Fruit fly (Drosophila melanogaster) whole organism, pupa: Measurements from ENCODE around the gene CG33995.

Source experiments
- CG10348 ChIP-seq: fragments of 200-800 bp; sonication (Bioruptor generic); IDR thresholded peaks from 2 replicates; pipeline ENCODE4 v1.3.6; 2022; ENCODE audit warnings: missing biosample characterization, missing genetic modification characterization
- CG12605 ChIP-seq: fragments of 200-800 bp; sonication (Bioruptor generic); IDR thresholded peaks from 2 replicates; pipeline ENCODE4 v1.3.6; 2022; ENCODE audit warnings: missing biosample characterization, missing genetic modification characterization
- CG13204 ChIP-seq: fragments of 200-800 bp; sonication (Bioruptor generic); optimal IDR thresholded peaks from 2 replicates; lab custom pipeline; 2018; ENCODE audit warnings: missing biosample characterization, mild to moderate bottlenecking, missing genetic modification characterization, moderate library complexity
- CG14655 ChIP-seq: fragments of 200-800 bp; sonication (Bioruptor generic); optimal IDR thresholded peaks from 3 replicates; lab custom pipeline; 2017; ENCODE audit warnings: mild to moderate bottlenecking, missing biosample characterization, missing genetic modification reagents, missing genetic modification characterization
- CG15710 ChIP-seq: fragments of 200-800 bp; sonication (Bioruptor generic); optimal IDR thresholded peaks from 2 replicates; lab custom pipeline; 2018; ENCODE audit warnings: missing biosample characterization, mild to moderate bottlenecking, missing genetic modification characterization, moderate library complexity
- CG17806 ChIP-seq: fragments of 200-800 bp; sonication (Bioruptor generic); optimal IDR thresholded peaks from 2 replicates; lab custom pipeline; 2018; ENCODE audit warnings: missing biosample characterization, mild to moderate bottlenecking, missing genetic modification characterization, moderate library complexity
- CG32121 ChIP-seq: fragments of 200-800 bp; sonication (Bioruptor generic); IDR thresholded peaks from 2 replicates; pipeline ENCODE4 v1.3.6; 2022; ENCODE audit warnings: missing biosample characterization, missing genetic modification characterization
- CG34367 ChIP-seq: fragments of 200-800 bp; sonication (Bioruptor generic); optimal IDR thresholded peaks from 2 replicates; lab custom pipeline; 2018; ENCODE audit warnings: missing biosample characterization, mild to moderate bottlenecking, missing genetic modification characterization
- CG4496 ChIP-seq: fragments of 200-800 bp; sonication (Bioruptor generic); IDR thresholded peaks from 3 replicates; pipeline ENCODE4 v1.3.6; 2022; ENCODE audit warnings: missing biosample characterization, missing genetic modification characterization
- CG8159 ChIP-seq: fragments of 200-800 bp; sonication (Bioruptor generic); optimal IDR thresholded peaks from 3 replicates; lab custom pipeline; 2018; ENCODE audit warnings: missing biosample characterization, mild to moderate bottlenecking, missing genetic modification characterization, moderate library complexity
- CG8301 ChIP-seq: fragments of 200-800 bp; sonication (Bioruptor generic); optimal IDR thresholded peaks from 2 replicates; lab custom pipeline; 2018; ENCODE audit warnings: missing biosample characterization, mild to moderate bottlenecking, missing genetic modification characterization
- CG9948 ChIP-seq: fragments of 200-800 bp; sonication (Bioruptor generic); optimal IDR thresholded peaks from 2 replicates; lab custom pipeline; 2018; ENCODE audit warnings: missing biosample characterization, mild to moderate bottlenecking, missing genetic modification characterization, moderate library complexity
- D1 ChIP-seq: fragments of 200-800 bp; sonication (Bioruptor generic); optimal IDR thresholded peaks from 2 replicates; lab custom pipeline; 2018; ENCODE audit warnings: missing biosample characterization, mild to moderate bottlenecking, missing genetic modification characterization, moderate library complexity
- EcR ChIP-seq: fragments of 200-800 bp; sonication (Bioruptor generic); optimal IDR thresholded peaks from 3 replicates; lab custom pipeline; 2019; ENCODE audit warnings: missing biosample characterization, missing genetic modification characterization, mild to moderate bottlenecking, moderate library complexity, missing genetic modification reagents
- Ets98B ChIP-seq: fragments of 200-800 bp; sonication (Bioruptor generic); IDR thresholded peaks from 2 replicates; pipeline ENCODE4 v1.3.6; 2022; ENCODE audit warnings: missing biosample characterization, missing genetic modification characterization
- Pif1A ChIP-seq: fragments of 200-800 bp; sonication (Bioruptor generic); optimal IDR thresholded peaks from 3 replicates; lab custom pipeline; 2016; ENCODE audit warnings: missing biosample characterization, missing genetic modification characterization
- Pif1B ChIP-seq: fragments of 200-800 bp; sonication (Bioruptor generic); optimal IDR thresholded peaks from 3 replicates; lab custom pipeline; 2016; ENCODE audit warnings: missing biosample characterization, missing genetic modification characterization
- Snoo ChIP-seq: fragments of 200-800 bp; sonication (Bioruptor generic); optimal IDR thresholded peaks from 3 replicates; lab custom pipeline; 2017; ENCODE audit warnings: missing biosample characterization, mild to moderate bottlenecking, missing genetic modification characterization, inconsistent platforms
- fd96Ca ChIP-seq: fragments of 200-800 bp; sonication (Bioruptor generic); IDR thresholded peaks from 3 replicates; pipeline ENCODE4 v1.3.6; 2022; ENCODE audit warnings: missing biosample characterization, missing genetic modification characterization
- gl ChIP-seq: fragments of 200-800 bp; sonication (Bioruptor generic); optimal IDR thresholded peaks from 2 replicates; lab custom pipeline; 2018; ENCODE audit warnings: missing biosample characterization, mild to moderate bottlenecking, missing genetic modification characterization
- rn ChIP-seq: fragments of 200-800 bp; sonication (Bioruptor generic); IDR thresholded peaks from 2 replicates; pipeline ENCODE4 v1.3.6; 2022; ENCODE audit warnings: missing biosample characterization, missing genetic modification characterization

CG33995 gene

dm6 chr2L:5031399-5031798 lies 11.7 kb upstream of the CG33995 start:
- TF ChIP-seq CG12605 (GFP tag; lab: Robert Waterston, UW) (no peak), Ets98B (no peak), gl (tag; lab: Kevin White, UChicago) (no peak), Pif1A (no peak), CG13204 (GFP tag; lab: Kevin White, UChicago) (no peak), CG8301 (tag; lab: Kevin White, UChicago) (no peak), CG8159 (tag; lab: Kevin White, UChicago) (no peak), CG15710 (tag; lab: Kevin White, UChicago) (no peak), Pif1B (GFP tag; lab: Kevin White, UChicago) (no peak), CG4496 (GFP tag; lab: Robert Waterston, UW) (no peak)

- TF ChIP-seq rn (GFP tag; lab: Robert Waterston, UW) (no peak), CG9948 (no peak), CG4496 (GFP tag; lab: Robert Waterston, UW) (no peak), Snoo (no peak), Pif1A (no peak), CG8159 (tag; lab: Kevin White, UChicago) (no peak), EcR (no peak), Pif1B (GFP tag; lab: Kevin White, UChicago) (no peak), gl (tag; lab: Kevin White, UChicago) (no peak), Ets98B (no peak), D1 (tag; lab: Kevin White, UChicago) (no peak), CG14655 (GFP tag; lab: Kevin White, UChicago) (no peak)
These were observed 11.2 kb upstream of the CG33995 start for dm6 chr2L:5031886-5032285.

dm6 chr2L:5036120-5036519 lies 7.0 kb upstream of the CG33995 start:
- TF ChIP-seq D1 (tag; lab: Kevin White, UChicago) (no peak), rn (GFP tag; lab: Robert Waterston, UW) (no peak), CG4496 (GFP tag; lab: Robert Waterston, UW) (no peak), CG12605 (GFP tag; lab: Robert Waterston, UW) (no peak), Pif1A (no peak), CG34367 (tag; lab: Kevin White, UChicago) (no peak), fd96Ca (GFP tag; lab: Robert Waterston, UW) (no peak), EcR (no peak), Pif1B (GFP tag; lab: Kevin White, UChicago) (no peak), CG14655 (GFP tag; lab: Kevin White, UChicago) (no peak), CG9948 (no peak), Snoo (no peak), gl (tag; lab: Kevin White, UChicago) (no peak), CG15710 (tag; lab: Kevin White, UChicago) (no peak), CG10348 (GFP tag; lab: Robert Waterston, UW) (no peak), CG32121 (GFP tag; lab: Robert Waterston, UW) (no peak), CG8301 (tag; lab: Kevin White, UChicago) (no peak), Ets98B (no peak), CG13204 (GFP tag; lab: Kevin White, UChicago) (no peak), CG8159 (tag; lab: Kevin White, UChicago) (no peak)

dm6 chr2L:5037402-5037860 lies 5.6 kb upstream of the CG33995 start, which contains the start of the genes CG14042 and SP555:
Gene CG14042 (plus strand): TSS chr2L:5037709.
Gene SP555 (plus strand): TSS chr2L:5037709.
- no peak for TF ChIP-seq CG8301 (tag; lab: Kevin White, UChicago)
- 0 out of 3 replicates have a peak, but pooled peaks have one; percentile 18 for TF ChIP-seq fd96Ca (GFP tag; lab: Robert Waterston, UW)
- TF ChIP-seq, all 21 proteins: peak for 1

- TF ChIP-seq CG12605 (GFP tag; lab: Robert Waterston, UW) (no peak), CG13204 (GFP tag; lab: Kevin White, UChicago) (no peak), CG8159 (tag; lab: Kevin White, UChicago) (peak; percentile 14), CG34367 (tag; lab: Kevin White, UChicago) (no peak), CG14655 (GFP tag; lab: Kevin White, UChicago) (no peak), CG8301 (tag; lab: Kevin White, UChicago) (no peak), D1 (tag; lab: Kevin White, UChicago) (no peak)
These were observed 994 bp upstream of the CG33995 start for dm6 chr2L:5042076-5042475.

- TF ChIP-seq CG14655 (GFP tag; lab: Kevin White, UChicago) (peak; percentile 79), fd96Ca (GFP tag; lab: Robert Waterston, UW) (peak; percentile 87), Ets98B (peak; percentile 82), CG32121 (GFP tag; lab: Robert Waterston, UW) (peak; percentile 82), Pif1A (peak; percentile 80), gl (tag; lab: Kevin White, UChicago) (peak; percentile 27), EcR (peak; percentile 87), CG17806 (tag; lab: Kevin White, UChicago) (peak; percentile 61), CG9948 (peak; percentile 60), CG15710 (tag; lab: Kevin White, UChicago) (peak; percentile 61), CG34367 (tag; lab: Kevin White, UChicago) (peak; percentile 27), CG8159 (tag; lab: Kevin White, UChicago) (peak; percentile 51), CG10348 (GFP tag; lab: Robert Waterston, UW) (0 out of 2 replicates have a peak, but pooled peaks have one; percentile 36), CG4496 (GFP tag; lab: Robert Waterston, UW) (peak; percentile 88), CG12605 (GFP tag; lab: Robert Waterston, UW) (peak; percentile 68), rn (GFP tag; lab: Robert Waterston, UW) (no peak), Pif1B (GFP tag; lab: Kevin White, UChicago) (peak; percentile 66), D1 (tag; lab: Kevin White, UChicago) (no peak), CG13204 (GFP tag; lab: Kevin White, UChicago) (peak; percentile 40), Snoo (peak; percentile 46), CG8301 (tag; lab: Kevin White, UChicago) (peak; percentile 60)
These were observed 551 bp downstream of the CG33995 start for dm6 chr2L:5043495-5044146.
